Fruit fly (Drosophila melanogaster) whole organism, adult: ENCODE measurements around the gene CG43672.

Experiments used
- CG7045 ChIP-seq: fragments of 200-800 bp; sonication (Bioruptor generic); optimal IDR thresholded peaks from 2 replicates; lab custom pipeline; 2017; ENCODE audit warnings: missing biosample characterization, mild to moderate bottlenecking, missing genetic modification characterization
- Crg-1 ChIP-seq: fragments of 200-800 bp; sonication (Bioruptor generic); optimal IDR thresholded peaks from 2 replicates; lab custom pipeline; 2016; ENCODE audit warnings: missing biosample characterization, missing genetic modification characterization
- Hr96 ChIP-seq: fragments of 200-800 bp; sonication (Bioruptor generic); optimal IDR thresholded peaks from 2 replicates; lab custom pipeline; 2016; ENCODE audit warnings: missing biosample characterization, missing genetic modification characterization
- Mnt ChIP-seq: fragments of 200-800 bp; sonication (Bioruptor generic); optimal IDR thresholded peaks from 2 replicates; lab custom pipeline; 2016; ENCODE audit warnings: missing biosample characterization, mild to moderate bottlenecking, missing genetic modification characterization
- cnc ChIP-seq, 2 experiments: fragments of >200 bp; optimal IDR thresholded peaks; 2 replicates each; lab custom pipeline; 2017
- kay ChIP-seq: fragments of 200-800 bp; sonication (Bioruptor generic); peaks from one replicate; lab custom pipeline; 2016; ENCODE audit warnings: missing biosample characterization, missing genetic modification characterization, borderline replicate concordance
- ovo ChIP-seq: fragments of 200-800 bp; sonication (Bioruptor generic); optimal IDR thresholded peaks from 2 replicates; lab custom pipeline; 2016; ENCODE audit warnings: missing biosample characterization, missing genetic modification characterization
- toe ChIP-seq: fragments of 200-800 bp; sonication (Bioruptor generic); optimal IDR thresholded peaks from 2 replicates; lab custom pipeline; 2016; ENCODE audit warnings: missing biosample characterization, missing genetic modification characterization

DNA sequence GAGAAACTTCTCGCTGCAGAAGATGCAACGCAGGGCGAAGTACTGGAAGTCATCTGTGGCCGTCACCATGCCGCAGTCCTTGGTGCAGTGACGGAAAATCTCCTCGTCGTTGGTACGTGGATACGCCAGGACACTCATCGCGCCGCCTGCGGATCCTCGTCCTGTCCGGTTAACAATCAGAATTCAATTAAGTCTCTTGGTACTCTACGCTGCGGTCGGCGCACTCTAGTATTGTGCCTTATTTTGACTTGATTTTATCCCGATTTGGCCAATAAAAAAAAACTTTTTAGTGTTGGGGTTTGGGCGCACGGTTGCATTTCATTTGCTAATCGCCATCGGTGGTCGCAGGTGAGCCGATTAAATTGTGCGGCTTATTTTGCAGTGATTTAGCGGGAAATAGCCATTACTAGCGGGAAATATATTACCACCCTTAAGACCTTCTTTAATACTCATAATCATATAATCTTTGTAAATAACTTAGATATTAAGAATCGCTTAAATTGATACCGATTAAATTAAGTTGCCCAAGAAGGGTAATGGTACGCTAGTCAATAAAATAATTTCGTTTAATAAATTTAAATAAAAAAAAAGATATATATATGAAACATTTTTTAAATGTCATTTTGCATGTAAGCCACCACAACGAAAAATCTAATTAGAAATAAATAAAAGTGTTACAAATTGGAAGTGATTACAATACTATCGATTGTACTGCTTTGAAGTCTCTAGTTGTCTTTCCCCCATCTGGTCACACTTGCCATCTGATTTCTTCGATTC, 26.7 kb upstream of the CG43672 start, which contains the start of the genes CG8944 and CCT6:
- TF ChIP-seq CG7045 (no peak), toe (no peak), Hr96 (GFP tag; lab: Kevin White, UChicago) (no peak), cnc (optimal IDR thresholded peaks at IDR 0.05; lab: Kevin White, UChicago) (no peak), Mnt (GFP tag; lab: Kevin White, UChicago) (peak; percentile 34), kay (GFP tag; lab: Kevin White, UChicago) (no peak), ovo (GFP tag; lab: Kevin White, UChicago) (peak; percentile 22), Crg-1 (GFP tag; lab: Kevin White, UChicago) (no peak)
